Fruit fly (Drosophila melanogaster): ENCODE results near the gene Meltrin.
A peak's percentile ranks its signal among the peaks of the same experiment; 100 is the strongest.

The Meltrin gene

dm6 chr3R:14680112-14680665 is 16.9 kb downstream of the Meltrin start (continued):
- TF ChIP-seq sr (GFP tag; IDR thresholded peaks at IDR 0.05) = no peak
- no peak for TF ChIP-seq CkIIα-i1 (GFP tag; IDR thresholded peaks at IDR 0.05)
- no peak for TF ChIP-seq CG12219 (GFP tag; optimal IDR thresholded peaks at IDR 0.05)
- TF ChIP-seq fd96Cb (tag; optimal IDR thresholded peaks at IDR 0.05) = no peak
- TF ChIP-seq da (GFP tag; optimal IDR thresholded peaks at IDR 0.05) = no peak
- TF ChIP-seq CG10565 (GFP tag; optimal IDR thresholded peaks at IDR 0.05) = no peak
- no peak for TF ChIP-seq jing (GFP tag; optimal IDR thresholded peaks at IDR 0.05)
- TF ChIP-seq CG15696 (tag; optimal IDR thresholded peaks at IDR 0.05) = peak; percentile 15
- no peak for TF ChIP-seq CG13775 (GFP tag; optimal IDR thresholded peaks at IDR 0.05)
- no peak for TF ChIP-seq CG18011 (GFP tag; optimal IDR thresholded peaks at IDR 0.05)
- peak; percentile 61 for TF ChIP-seq Med (GFP tag)
- no peak for TF ChIP-seq Sry-δ (GFP tag; optimal IDR thresholded peaks at IDR 0.05)
- TF ChIP-seq Oli (tag; optimal IDR thresholded peaks at IDR 0.05) = no peak
- no peak for TF ChIP-seq CG2120 (GFP tag; optimal IDR thresholded peaks at IDR 0.05)
- TF ChIP-seq CG34376 (GFP tag; optimal IDR thresholded peaks at IDR 0.05) = no peak
- TF ChIP-seq CG18599 (GFP tag; optimal IDR thresholded peaks at IDR 0.05) = no peak
- no peak for TF ChIP-seq sens-2 (GFP tag; IDR thresholded peaks at IDR 0.05)
- TF ChIP-seq YL-1 (GFP tag; optimal IDR thresholded peaks at IDR 0.05) = no peak
- TF ChIP-seq Scr (GFP tag; IDR thresholded peaks at IDR 0.05; ENCODE audit: partially characterized antibody) = no peak
- no peak for TF ChIP-seq CG7745 (tag; optimal IDR thresholded peaks at IDR 0.05)
- TF ChIP-seq CG6854 (GFP tag; optimal IDR thresholded peaks at IDR 0.05) = no peak
- TF ChIP-seq eve (GFP tag; optimal IDR thresholded peaks at IDR 0.05) = no peak
- no peak for TF ChIP-seq CrebB (tag; optimal IDR thresholded peaks at IDR 0.05)
- no peak for TF ChIP-seq Chrac-16 (GFP tag; optimal IDR thresholded peaks at IDR 0.05)
- TF ChIP-seq Opbp (GFP tag; IDR thresholded peaks at IDR 0.05; ENCODE audit: partially characterized antibody) = no peak
- no peak for TF ChIP-seq bab2 (GFP tag; optimal IDR thresholded peaks at IDR 0.05)
- no peak for TF ChIP-seq CG11456 (GFP tag; IDR thresholded peaks at IDR 0.05)
- TF ChIP-seq CG13296 (GFP tag; optimal IDR thresholded peaks at IDR 0.05) = no peak
- TF ChIP-seq disco-r (GFP tag; optimal IDR thresholded peaks at IDR 0.05) = no peak
- TF ChIP-seq lbe (GFP tag; optimal IDR thresholded peaks at IDR 0.05) = no peak
- TF ChIP-seq ro (GFP tag; IDR thresholded peaks at IDR 0.05) = no peak
- no peak for TF ChIP-seq CG10321 (GFP tag; IDR thresholded peaks at IDR 0.05)
- TF ChIP-seq pita (GFP tag; optimal IDR thresholded peaks at IDR 0.05) = no peak
- TF ChIP-seq CHES-1-like (GFP tag; optimal IDR thresholded peaks at IDR 0.05) = no peak
- no peak for TF ChIP-seq fd3F (GFP tag; optimal IDR thresholded peaks at IDR 0.05)
- TF ChIP-seq CG6683 (GFP tag; optimal IDR thresholded peaks at IDR 0.05) = no peak
- peak; percentile 38 for TF ChIP-seq fd64A (GFP tag; optimal IDR thresholded peaks at IDR 0.05)
- no peak for TF ChIP-seq CG11560 (tag; IDR thresholded peaks at IDR 0.05)
- no peak for TF ChIP-seq CG2129 (GFP tag; IDR thresholded peaks at IDR 0.05; ENCODE audit: partially characterized antibody)
- TF ChIP-seq hkb (optimal IDR thresholded peaks at IDR 0.05) = no peak
- no peak for TF ChIP-seq hkb (GFP tag; IDR thresholded peaks at IDR 0.05)
- TF ChIP-seq CG10147 (GFP tag; optimal IDR thresholded peaks at IDR 0.05) = no peak
- no peak for TF ChIP-seq hth (optimal IDR thresholded peaks at IDR 0.05)
- no peak for TF ChIP-seq CG17361 (GFP tag; IDR thresholded peaks at IDR 0.05)
- TF ChIP-seq B-H1 (GFP tag; IDR thresholded peaks at IDR 0.05) = no peak
- peak; percentile 20 for TF ChIP-seq nom (GFP tag; optimal IDR thresholded peaks at IDR 0.05)
- no peak for TF ChIP-seq CG12744 (GFP tag; optimal IDR thresholded peaks at IDR 0.05)
- no peak for TF ChIP-seq Ada2b (GFP tag; IDR thresholded peaks at IDR 0.05)
- TF ChIP-seq btn (GFP tag; optimal IDR thresholded peaks at IDR 0.05) = no peak
- TF ChIP-seq CG1603 (tag; optimal IDR thresholded peaks at IDR 0.05) = peak; percentile 8
- no peak for TF ChIP-seq Hsf (GFP tag; optimal IDR thresholded peaks at IDR 0.05)
- no peak for TF ChIP-seq crol (GFP tag; IDR thresholded peaks at IDR 0.05)

Measured in whole organism, embryonic.